Fruit fly (Drosophila melanogaster): ENCODE results near the gene CG32409.

Gene CG32409

DNA sequence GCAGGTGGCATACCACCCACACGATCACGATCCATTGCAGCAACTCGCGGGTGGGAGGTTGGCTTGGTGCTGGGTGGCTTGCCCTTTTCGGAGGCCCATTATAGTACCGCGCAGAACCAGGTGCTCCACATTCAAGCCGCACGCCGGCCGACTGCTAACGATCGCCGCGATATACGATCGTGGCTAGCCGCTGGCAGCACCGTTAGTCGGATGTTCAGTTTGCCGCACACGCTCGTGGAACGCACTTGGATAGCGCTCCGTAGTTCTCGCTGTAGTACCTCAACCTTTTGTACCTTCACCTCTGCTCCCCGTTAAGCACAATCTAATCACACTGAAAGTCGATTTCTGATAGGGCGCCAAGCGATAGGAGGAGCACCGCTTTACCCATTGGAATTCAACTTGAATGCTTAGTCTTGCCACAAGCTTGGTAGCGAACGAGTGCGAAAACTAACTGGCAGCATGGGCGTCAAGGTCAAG, 24.4 kb downstream of the CG32409 start, which contains the start of gene CG33523 (continued):
- no peak for TF ChIP-seq Myb (GFP tag; optimal IDR thresholded peaks at IDR 0.05)
- TF ChIP-seq CG32767 (GFP tag; IDR thresholded peaks at IDR 0.05), result no peak
- TF ChIP-seq org-1 (GFP tag; optimal IDR thresholded peaks at IDR 0.05), result no peak
- no peak for TF ChIP-seq CG14441 (GFP tag; IDR thresholded peaks at IDR 0.05)
- TF ChIP-seq CG7987 (GFP tag; optimal IDR thresholded peaks at IDR 0.05), result no peak
- no peak for TF ChIP-seq sens-2 (GFP tag; IDR thresholded peaks at IDR 0.05)
- peak; percentile 16; the same call in 1 of the 2 replicates for TF ChIP-seq amos (GFP tag; IDR thresholded peaks at IDR 0.05; ENCODE audit: partially characterized antibody)
- TF ChIP-seq row (GFP tag; IDR thresholded peaks at IDR 0.05), result no peak
- no peak for TF ChIP-seq caup (GFP tag; optimal IDR thresholded peaks at IDR 0.05; ENCODE audit: severe bottlenecking)
- TF ChIP-seq Dip3 (GFP tag; optimal IDR thresholded peaks at IDR 0.05), result no peak
- TF ChIP-seq Ets97D (GFP tag; optimal IDR thresholded peaks at IDR 0.05), result no peak
- TF ChIP-seq CG11085 (GFP tag; IDR thresholded peaks at IDR 0.05), result no peak
- no peak for TF ChIP-seq CG14050 (GFP tag; IDR thresholded peaks at IDR 0.05)
- TF ChIP-seq CG34376 (GFP tag; optimal IDR thresholded peaks at IDR 0.05), result peak; percentile 70
- no peak for TF ChIP-seq pfk (GFP tag; optimal IDR thresholded peaks at IDR 0.05)
- TF ChIP-seq CG12391 (tag; optimal IDR thresholded peaks at IDR 0.05), result no peak
- no peak for TF ChIP-seq HLH3B (GFP tag; IDR thresholded peaks at IDR 0.05)
- no peak for TF ChIP-seq Lpt (GFP tag; optimal IDR thresholded peaks at IDR 0.05)
- no peak for TF ChIP-seq her (GFP tag; optimal IDR thresholded peaks at IDR 0.05)
- no peak for TF ChIP-seq wor (GFP tag; IDR thresholded peaks at IDR 0.05)
- TF ChIP-seq CG10654 (GFP tag; optimal IDR thresholded peaks at IDR 0.05), result no peak
- TF ChIP-seq z (GFP tag; IDR thresholded peaks at IDR 0.05), result peak; percentile 57; the same call in 2 of the 3 replicates
- TF ChIP-seq CG7357 (GFP tag; IDR thresholded peaks at IDR 0.05), result no peak
- no peak for TF ChIP-seq CG17186 (GFP tag; optimal IDR thresholded peaks at IDR 0.05)
- TF ChIP-seq Fer3 (tag; optimal IDR thresholded peaks at IDR 0.05), result no peak
- TF ChIP-seq Gug (GFP tag; IDR thresholded peaks at IDR 0.05), result no peak
- TF ChIP-seq cas (GFP tag; IDR thresholded peaks at IDR 0.05), result no peak
- no peak for TF ChIP-seq CG17385 (GFP tag; optimal IDR thresholded peaks at IDR 0.05)
- TF ChIP-seq sob (GFP tag; IDR thresholded peaks at IDR 0.05), result no peak; the same call in 1 of the 2 replicates
- no peak for TF ChIP-seq seq (GFP tag; IDR thresholded peaks at IDR 0.05)
- no peak for TF ChIP-seq MESR4 (GFP tag; optimal IDR thresholded peaks at IDR 0.05)
- no peak for TF ChIP-seq cad (GFP tag; optimal IDR thresholded peaks at IDR 0.05)
- TF ChIP-seq mld (GFP tag; IDR thresholded peaks at IDR 0.05; ENCODE audit: partially characterized antibody), result no peak
- TF ChIP-seq ash1 (GFP tag; optimal IDR thresholded peaks at IDR 0.05), result no peak
- no peak for TF ChIP-seq H15 (GFP tag; IDR thresholded peaks at IDR 0.05)
- TF ChIP-seq CG11560 (tag; IDR thresholded peaks at IDR 0.05), result no peak
- no peak for TF ChIP-seq grau (tag; optimal IDR thresholded peaks at IDR 0.05)
- no peak for TF ChIP-seq CG18262 (tag; optimal IDR thresholded peaks at IDR 0.05)
- no peak for TF ChIP-seq CG7372 (GFP tag; IDR thresholded peaks at IDR 0.05)
- TF ChIP-seq B-H2 (GFP tag; optimal IDR thresholded peaks at IDR 0.05), result no peak
- no peak for TF ChIP-seq CG7963 (GFP tag; IDR thresholded peaks at IDR 0.05; ENCODE audit: partially characterized antibody)
- TF ChIP-seq fd96Cb (tag; optimal IDR thresholded peaks at IDR 0.05), result no peak
- TF ChIP-seq knrl (GFP tag; IDR thresholded peaks at IDR 0.05; ENCODE audit: partially characterized antibody), result peak; percentile 31; the same call in 2 of the 3 replicates
- TF ChIP-seq CG6272 (GFP tag; IDR thresholded peaks at IDR 0.05), result no peak
- TF ChIP-seq insv (GFP tag; optimal IDR thresholded peaks at IDR 0.05), result no peak
- no peak for TF ChIP-seq MTF-1 (GFP tag; optimal IDR thresholded peaks at IDR 0.05; ENCODE audit: borderline replicate concordance)
- no peak for TF ChIP-seq Dbx (GFP tag; IDR thresholded peaks at IDR 0.05)
- peak; percentile 15; the same call in 1 of the 2 replicates for TF ChIP-seq CG14014 (GFP tag; IDR thresholded peaks at IDR 0.05)
- no peak for TF ChIP-seq lmd (GFP tag; IDR thresholded peaks at IDR 0.05)
- TF ChIP-seq Bteb2 (GFP tag; optimal IDR thresholded peaks at IDR 0.05), result no peak
- TF ChIP-seq CG6254 (GFP tag; optimal IDR thresholded peaks at IDR 0.05), result no peak
- TF ChIP-seq slou (GFP tag; optimal IDR thresholded peaks at IDR 0.05), result no peak
